Fruit fly (Drosophila melanogaster) whole organism, embryonic: Measurements from ENCODE around the gene CG33791.
A peak's percentile ranks its signal among the peaks of the same experiment; 100 is the strongest.

ENCODE experiments used
- CG10431 ChIP-seq: fragments of 200-800 bp; sonication (Bioruptor generic); optimal IDR thresholded peaks from 3 replicates; lab custom pipeline; 2018; ENCODE audit warnings: missing biosample characterization, mild to moderate bottlenecking, missing genetic modification characterization
- CG10565 ChIP-seq: fragments of 200-800 bp; sonication (Bioruptor generic); optimal IDR thresholded peaks from 3 replicates; lab custom pipeline; 2016; ENCODE audit warnings: missing biosample characterization, mild to moderate bottlenecking, missing genetic modification characterization
- CG12236 ChIP-seq: fragments of 200-800 bp; sonication (Bioruptor generic); optimal IDR thresholded peaks from 2 replicates; lab custom pipeline; 2016; ENCODE audit warnings: missing biosample characterization, missing genetic modification characterization
- CG1233 ChIP-seq: fragments of 200-800 bp; sonication (Bioruptor generic); optimal IDR thresholded peaks from 4 replicates; lab custom pipeline; 2018; ENCODE audit warnings: missing biosample characterization, mild to moderate bottlenecking, missing genetic modification characterization
- CG13123 ChIP-seq: fragments of 200-800 bp; sonication (Bioruptor generic); optimal IDR thresholded peaks from 2 replicates; lab custom pipeline; 2016; ENCODE audit warnings: missing biosample characterization, missing genetic modification characterization
- CG13775 ChIP-seq: fragments of 200-800 bp; sonication (Bioruptor generic); optimal IDR thresholded peaks from 3 replicates; lab custom pipeline; 2017; ENCODE audit warnings: missing biosample characterization, mild to moderate bottlenecking, missing genetic modification characterization
- CG14050 ChIP-seq: fragments of 200-800 bp; sonication (Bioruptor generic); IDR thresholded peaks from 3 replicates; pipeline ENCODE4 v1.3.6; 2022; ENCODE audit warnings: missing biosample characterization, missing genetic modification characterization
- CG18262 ChIP-seq: fragments of 200-800 bp; optimal IDR thresholded peaks from 3 replicates; lab custom pipeline; 2019; ENCODE audit warnings: missing biosample characterization, mild to moderate bottlenecking, missing genetic modification characterization, moderate library complexity
- CG34422 ChIP-seq: fragments of 200-800 bp; sonication (Bioruptor generic); IDR thresholded peaks from 3 replicates; pipeline ENCODE4 v1.3.6; 2022; ENCODE audit warnings: missing biosample characterization, missing genetic modification characterization
- CG3726 ChIP-seq: fragments of 200-800 bp; sonication (Bioruptor generic); IDR thresholded peaks from 3 replicates; pipeline ENCODE4, ENCODE4 v1.3.6; 2022; ENCODE audit warnings: missing biosample characterization, missing genetic modification characterization
- CG43689 ChIP-seq: fragments of 200-800 bp; sonication (Bioruptor generic); IDR thresholded peaks from 2 replicates; pipeline ENCODE4 v1.3.6; 2022; ENCODE audit warnings: missing biosample characterization, missing genetic modification characterization
- CG7357 ChIP-seq: fragments of 200-800 bp; sonication (Bioruptor generic); IDR thresholded peaks from 3 replicates; pipeline ENCODE4 v1.3.6; 2022; ENCODE audit warnings: missing biosample characterization, missing genetic modification characterization
- CG8765 ChIP-seq: fragments of 200-800 bp; sonication (Bioruptor generic); IDR thresholded peaks from 2 replicates; pipeline ENCODE4 v1.3.6; 2022; ENCODE audit warnings: missing biosample characterization, missing genetic modification characterization
- CG9609 ChIP-seq: fragments of 200-800 bp; sonication (Bioruptor generic); optimal IDR thresholded peaks from 3 replicates; lab custom pipeline; 2016; ENCODE audit warnings: missing biosample characterization, missing genetic modification characterization
- CG9932 ChIP-seq: fragments of 200-800 bp; sonication (Bioruptor generic); IDR thresholded peaks from 2 replicates; pipeline ENCODE4 v1.3.6; 2022; ENCODE audit warnings: missing biosample characterization, missing genetic modification characterization
- Dll ChIP-seq: fragments of 200-800 bp; sonication (Bioruptor generic); IDR thresholded peaks from 4 replicates; pipeline ENCODE4 v1.3.6; 2022; ENCODE audit warnings: missing biosample characterization, missing genetic modification characterization; ENCODE audit not compliant: partially characterized antibody
- H2.0 ChIP-seq: fragments of 200-800 bp; sonication (Bioruptor generic); IDR thresholded peaks from 2 replicates; pipeline ENCODE4 v1.3.6; 2022; ENCODE audit warnings: missing biosample characterization, missing genetic modification characterization
- Hmx ChIP-seq: fragments of 200-800 bp; sonication (Bioruptor generic); optimal IDR thresholded peaks from 2 replicates; lab custom pipeline; 2016; ENCODE audit warnings: missing biosample characterization, missing genetic modification characterization
- Lhr ChIP-seq: fragments of 200-800 bp; sonication (Bioruptor generic); optimal IDR thresholded peaks from 3 replicates; lab custom pipeline; 2017; ENCODE audit warnings: mild to moderate bottlenecking, missing biosample characterization, missing genetic modification reagents, missing genetic modification characterization
- MTF-1 ChIP-seq: fragments of 200-800 bp; sonication (Bioruptor generic); optimal IDR thresholded peaks from 2 replicates; lab custom pipeline; 2018; ENCODE audit warnings: missing biosample characterization, mild to moderate bottlenecking, missing genetic modification characterization, borderline replicate concordance
- Nf-YC ChIP-seq: fragments of 200-800 bp; optimal IDR thresholded peaks from 3 replicates; lab custom pipeline; 2019; ENCODE audit warnings: missing biosample characterization, mild to moderate bottlenecking, missing genetic modification characterization, moderate library complexity
- Oaz ChIP-seq: fragments of 200-800 bp; sonication (Bioruptor generic); IDR thresholded peaks from 2 replicates; pipeline ENCODE4 v1.3.6; 2022; ENCODE audit warnings: missing biosample characterization, missing genetic modification characterization
- Opbp ChIP-seq: fragments of 200-800 bp; sonication (Bioruptor generic); IDR thresholded peaks from 3 replicates; pipeline ENCODE4 v1.3.6; 2022; ENCODE audit warnings: missing biosample characterization, missing genetic modification characterization; ENCODE audit not compliant: partially characterized antibody
- PHDP ChIP-seq: fragments of 200-800 bp; sonication (Bioruptor generic); optimal IDR thresholded peaks from 3 replicates; lab custom pipeline; 2018; ENCODE audit warnings: missing biosample characterization, mild to moderate bottlenecking, missing genetic modification characterization, moderate library complexity
- Ptx1 ChIP-seq: fragments of 200-800 bp; sonication (Bioruptor generic); IDR thresholded peaks from 2 replicates; pipeline ENCODE4 v1.3.6; 2022; ENCODE audit warnings: missing biosample characterization, missing genetic modification characterization
- Ravus ChIP-seq: fragments of 200-800 bp; sonication (Bioruptor generic); IDR thresholded peaks from 2 replicates; pipeline ENCODE4 v1.3.6; 2022; ENCODE audit warnings: missing biosample characterization, missing genetic modification characterization
- bigmax ChIP-seq: fragments of 200-800 bp; sonication (Bioruptor generic); optimal IDR thresholded peaks from 2 replicates; lab custom pipeline; 2018; ENCODE audit warnings: missing biosample characterization, mild to moderate bottlenecking, missing genetic modification characterization
- chm ChIP-seq: fragments of 200-800 bp; sonication (Bioruptor generic); IDR thresholded peaks from 2 replicates; pipeline ENCODE4 v1.3.6; 2022; ENCODE audit warnings: missing biosample characterization, missing genetic modification characterization
- crp ChIP-seq, 2 experiments: fragments of 200-800 bp; sonication (Bioruptor generic); optimal IDR thresholded peaks; 2 replicates in 1 of 2; 3 replicates in 1 of 2; lab custom pipeline; 2017; ENCODE audit warnings: missing biosample characterization in 2 of 2, missing genetic modification characterization in 2 of 2, mild to moderate bottlenecking in 1 of 2, moderate library complexity in 1 of 2
- dmrt11E ChIP-seq: fragments of 200-800 bp; sonication (Bioruptor generic); optimal IDR thresholded peaks from 3 replicates; lab custom pipeline; 2018; ENCODE audit warnings: missing biosample characterization, mild to moderate bottlenecking, missing genetic modification characterization, moderate library complexity
- dysf ChIP-seq: fragments of 200-800 bp; sonication (Bioruptor generic); IDR thresholded peaks from 3 replicates; pipeline ENCODE4 v1.3.6; 2022; ENCODE audit warnings: missing biosample characterization, missing genetic modification characterization
- ems ChIP-seq: fragments of 200-800 bp; sonication (Bioruptor generic); optimal IDR thresholded peaks from 3 replicates; lab custom pipeline; 2016; ENCODE audit warnings: missing biosample characterization, missing genetic modification characterization
- eve ChIP-seq, 2 experiments: fragments of >200 bp; optimal IDR thresholded peaks; 2 replicates each; lab custom pipeline; 2017; ENCODE audit warnings: missing biosample characterization in 2 of 2, missing genetic modification characterization in 2 of 2
- ewg ChIP-seq: fragments of 200-800 bp; sonication (Bioruptor generic); optimal IDR thresholded peaks from 3 replicates; lab custom pipeline; 2017; ENCODE audit warnings: mild to moderate bottlenecking, missing biosample characterization, missing genetic modification reagents, missing genetic modification characterization
- eyg ChIP-seq: fragments of 200-800 bp; sonication (Bioruptor generic); optimal IDR thresholded peaks from 3 replicates; lab custom pipeline; 2016; ENCODE audit warnings: missing biosample characterization, missing genetic modification characterization
- fru ChIP-seq: fragments of >200 bp; optimal IDR thresholded peaks from 2 replicates; lab custom pipeline; 2017
- jumu ChIP-seq: fragments of 200-800 bp; sonication (Bioruptor generic); optimal IDR thresholded peaks from 3 replicates; lab custom pipeline; 2016; ENCODE audit warnings: missing biosample characterization, missing genetic modification characterization
- lov ChIP-seq, 2 experiments: fragments of 200-800 bp in 1 of 2; fragments of >200 bp in 1 of 2; sonication (Bioruptor generic) in 1 of 2; IDR thresholded peaks in 1 of 2; optimal IDR thresholded peaks in 1 of 2; 2 replicates in 1 of 2; 3 replicates in 1 of 2; pipeline versions ENCODE4 v1.3.6 to Lab custom; 2017 to 2022; ENCODE audit warnings: missing biosample characterization in 1 of 2, missing genetic modification characterization in 1 of 2
- mirr ChIP-seq: fragments of 200-800 bp; sonication (Bioruptor generic); optimal IDR thresholded peaks from 3 replicates; lab custom pipeline; 2018; ENCODE audit warnings: missing biosample characterization, mild to moderate bottlenecking, missing genetic modification characterization
- mld ChIP-seq: fragments of 200-800 bp; sonication (Bioruptor generic); IDR thresholded peaks from 3 replicates; pipeline ENCODE4 v1.3.6; 2022; ENCODE audit warnings: missing biosample characterization, missing genetic modification characterization; ENCODE audit not compliant: partially characterized antibody
- pros ChIP-seq: fragments of 200-800 bp; sonication (Bioruptor generic); optimal IDR thresholded peaks from 3 replicates; lab custom pipeline; 2019; ENCODE audit warnings: missing biosample characterization, mild to moderate bottlenecking, missing genetic modification characterization, moderate library complexity
- sna ChIP-seq: fragments of 200-800 bp; sonication (Bioruptor generic); IDR thresholded peaks from 2 replicates; pipeline ENCODE4 v1.3.6; 2022; ENCODE audit warnings: missing biosample characterization, missing genetic modification characterization; ENCODE audit not compliant: partially characterized antibody
- sob ChIP-seq: fragments of 200-800 bp; sonication (Bioruptor generic); IDR thresholded peaks from 2 replicates; pipeline ENCODE4 v1.3.6; 2022; ENCODE audit warnings: missing biosample characterization, missing genetic modification characterization
- tgo ChIP-seq: fragments of 200-800 bp; sonication (Bioruptor generic); IDR thresholded peaks from 3 replicates; pipeline ENCODE4 v1.3.6; 2022; ENCODE audit warnings: missing biosample characterization, missing genetic modification characterization
- tll ChIP-seq, 2 experiments: fragments of 200-800 bp in 1 of 2; fragments of >200 bp in 1 of 2; sonication (Bioruptor generic) in 1 of 2; optimal IDR thresholded peaks; 2 replicates each; lab custom pipeline; 2017 to 2019; ENCODE audit warnings: missing biosample characterization in 2 of 2, missing genetic modification characterization in 2 of 2, mild to moderate bottlenecking in 1 of 2, moderate library complexity in 1 of 2
- trh ChIP-seq: fragments of 200-800 bp; sonication (Bioruptor generic); optimal IDR thresholded peaks from 2 replicates; lab custom pipeline; 2016; ENCODE audit warnings: missing biosample characterization, missing genetic modification characterization
- ttk ChIP-seq: fragments of 200-800 bp; sonication (Bioruptor generic); IDR thresholded peaks from 2 replicates; pipeline ENCODE4 v2.1.2; 2022; ENCODE audit warnings: missing biosample characterization, missing genetic modification characterization
- zfh2 ChIP-seq: fragments of 200-800 bp; sonication (Bioruptor generic); optimal IDR thresholded peaks from 2 replicates; lab custom pipeline; 2016; ENCODE audit warnings: missing biosample characterization, missing genetic modification characterization

CG33791 gene

dm6 chr3L:1568225-1569161 lies 34.3 kb upstream of the CG33791 start, which contains the start of gene CG7879 (continued):
- no peak for TF ChIP-seq MTF-1 (GFP tag; lab: Kevin White, UChicago)
- peak in 1 of 2 experiments; percentile 68 for TF ChIP-seq tll (GFP tag; optimal IDR thresholded peaks at IDR 0.05; lab: Kevin White, UChicago)
- peak; percentile 22 for TF ChIP-seq CG13775
- TF ChIP-seq CG1233 (GFP tag; lab: Kevin White, UChicago): peak; percentile 27
- TF ChIP-seq Oaz (GFP tag; lab: Robert Waterston, UW): no peak
- TF ChIP-seq lov (optimal IDR thresholded peaks at IDR 0.05; lab: Kevin White, UChicago): no peak
- no peak for TF ChIP-seq lov (GFP tag; IDR thresholded peaks at IDR 0.05; lab: Robert Waterston, UW)
- TF ChIP-seq CG13123 (GFP tag; lab: Kevin White, UChicago): no peak
- TF ChIP-seq Lhr: peak; percentile 27
- no peak for TF ChIP-seq trh (GFP tag; lab: Kevin White, UChicago)
- TF ChIP-seq fru (lab: Kevin White, UChicago): no peak
- no peak for TF ChIP-seq bigmax (GFP tag; lab: Kevin White, UChicago)
- TF ChIP-seq CG34422 (GFP tag; lab: Robert Waterston, UW): peak; percentile 10; the same call in 1 of the 3 replicates
- TF ChIP-seq dmrt11E (tag; lab: Kevin White, UChicago): peak; percentile 32
- no peak for TF ChIP-seq CG12236
- no peak for TF ChIP-seq Hmx (GFP tag; lab: Kevin White, UChicago)
- peak; percentile 27; the same call in 1 of the 2 replicates for TF ChIP-seq CG9932 (GFP tag; lab: Robert Waterston, UW)
- no peak for TF ChIP-seq PHDP (tag; lab: Kevin White, UChicago)
- peak; percentile 44; the same call in 1 of the 3 replicates for TF ChIP-seq dysf (GFP tag; lab: Robert Waterston, UW)
- TF ChIP-seq eve (GFP tag; optimal IDR thresholded peaks at IDR 0.05; lab: Kevin White, UChicago): no peak
- TF ChIP-seq tgo (GFP tag; lab: Robert Waterston, UW): peak; percentile 53; the same call in 2 of the 3 replicates
- TF ChIP-seq ems: no peak
- TF ChIP-seq CG7357: peak; percentile 96
- no peak for TF ChIP-seq jumu (GFP tag; lab: Kevin White, UChicago)
- peak; percentile 33 for TF ChIP-seq ewg (GFP tag; lab: Kevin White, UChicago)
- TF ChIP-seq chm (GFP tag; lab: Robert Waterston, UW): peak; percentile 62
- no peak for TF ChIP-seq CG3726
- no peak for TF ChIP-seq CG10565 (GFP tag; lab: Kevin White, UChicago)
- TF ChIP-seq ttk: no peak
- TF ChIP-seq H2.0 (GFP tag; lab: Robert Waterston, UW): 0 out of 2 replicates have a peak, but pooled peaks have one; percentile 13
- TF ChIP-seq CG8765: 0 out of 2 replicates have a peak, but pooled peaks have one; percentile 14
- TF ChIP-seq Opbp (GFP tag; lab: Robert Waterston, UW): no peak
- TF ChIP-seq CG18262: peak; percentile 10
- no peak for TF ChIP-seq Ravus (GFP tag; lab: Robert Waterston, UW)
- no peak for TF ChIP-seq eyg (GFP tag; lab: Kevin White, UChicago)
- TF ChIP-seq Nf-YC (tag; lab: Kevin White, UChicago): peak; percentile 33
- no peak for TF ChIP-seq CG14050 (GFP tag; lab: Robert Waterston, UW)
- TF ChIP-seq CG9609: no peak
- TF ChIP-seq pros: no peak
- no peak for TF ChIP-seq mirr (GFP tag; lab: Kevin White, UChicago)
- no peak for TF ChIP-seq Dll (GFP tag; lab: Robert Waterston, UW)
- TF ChIP-seq CG43689 (GFP tag; lab: Robert Waterston, UW): no peak
- TF ChIP-seq crp (GFP tag; optimal IDR thresholded peaks at IDR 0.05; lab: Kevin White, UChicago): peak in 1 of 2 experiments; percentile 73
- TF ChIP-seq sob (GFP tag; lab: Robert Waterston, UW): 0 out of 2 replicates have a peak, but pooled peaks have one; percentile 18
- TF ChIP-seq CG10431 (GFP tag; lab: Kevin White, UChicago): no peak
- no peak for TF ChIP-seq mld (GFP tag; lab: Robert Waterston, UW)
- peak; percentile 29 for TF ChIP-seq zfh2 (GFP tag; lab: Kevin White, UChicago)
- no peak for TF ChIP-seq sna (GFP tag; lab: Robert Waterston, UW)
- no peak; the same call in 1 of the 2 replicates for TF ChIP-seq Ptx1 (GFP tag; lab: Robert Waterston, UW)
